Worm (Caenorhabditis elegans) whole organism, L3 larva: ENCODE data around the gene srdh-1.

Experiments used
- ZK546.5 ChIP-seq: sonication (generic microtip); optimal IDR thresholded peaks from 2 replicates; lab custom pipeline; 2017; ENCODE audit warnings: missing biosample characterization, missing genetic modification characterization
- aly-2 ChIP-seq: fragments of 150-350 bp; optimal IDR thresholded peaks from 2 replicates; lab custom pipeline; 2014; ENCODE audit warnings: missing biosample characterization, missing genetic modification characterization
- ceh-16 ChIP-seq: sonication (generic microtip); optimal IDR thresholded peaks from 2 replicates; lab custom pipeline; 2017; ENCODE audit warnings: missing biosample characterization, missing genetic modification characterization
- ceh-82 ChIP-seq: fragments of 150-350 bp; optimal IDR thresholded peaks from 2 replicates; lab custom pipeline; 2014; ENCODE audit warnings: missing biosample characterization, missing genetic modification characterization
- ceh-9 ChIP-seq: sonication (generic microtip); optimal IDR thresholded peaks from 2 replicates; lab custom pipeline; 2018; ENCODE audit warnings: missing biosample characterization, missing genetic modification characterization
- daf-12 ChIP-seq: fragments of 150-350 bp; optimal IDR thresholded peaks from 2 replicates; lab custom pipeline; 2014; ENCODE audit warnings: missing biosample characterization, missing genetic modification reagents, missing genetic modification characterization
- egl-27 ChIP-seq: sonication (generic microtip); optimal IDR thresholded peaks from 4 replicates; lab custom pipeline; 2017; ENCODE audit warnings: missing biosample characterization, missing genetic modification reagents, missing genetic modification characterization
- elt-1 ChIP-seq: fragments of 150-350 bp; optimal IDR thresholded peaks from 2 replicates; lab custom pipeline; 2014; ENCODE audit warnings: missing biosample characterization, missing genetic modification characterization
- elt-2 ChIP-seq: sonication (generic microtip); optimal IDR thresholded peaks from 2 replicates; lab custom pipeline; 2016; ENCODE audit warnings: missing genetic modification reagents, mild to moderate bottlenecking, missing genetic modification characterization, missing compliant biosample characterization
- eor-1 ChIP-seq, 2 experiments: fragments of 150-350 bp; optimal IDR thresholded peaks; 2 replicates each; lab custom pipeline; 2014 to 2018; ENCODE audit warnings: missing biosample characterization in 2 of 2, missing genetic modification characterization in 2 of 2
- hmg-11 ChIP-seq: sonication (generic microtip); optimal IDR thresholded peaks from 2 replicates; lab custom pipeline; 2016; ENCODE audit warnings: missing genetic modification characterization, missing compliant biosample characterization
- jun-1 ChIP-seq: fragments of 150-350 bp; optimal IDR thresholded peaks from 2 replicates; lab custom pipeline; 2014; ENCODE audit warnings: missing biosample characterization, missing genetic modification reagents, missing genetic modification characterization
- lin-15B ChIP-seq: fragments of 150-350 bp; optimal IDR thresholded peaks from 2 replicates; lab custom pipeline; 2014; ENCODE audit warnings: missing biosample characterization, missing genetic modification characterization
- lin-39 ChIP-seq: fragments of 150-350 bp; optimal IDR thresholded peaks from 2 replicates; lab custom pipeline; 2018; ENCODE audit warnings: missing biosample characterization, missing genetic modification reagents, missing genetic modification characterization
- lsy-12 ChIP-seq: sonication (generic microtip); optimal IDR thresholded peaks from 2 replicates; lab custom pipeline; 2016; ENCODE audit warnings: mild to moderate bottlenecking, missing genetic modification characterization, missing compliant biosample characterization
- mdl-1 ChIP-seq: fragments of 150-350 bp; optimal IDR thresholded peaks from 2 replicates; lab custom pipeline; 2014; ENCODE audit warnings: missing biosample characterization, missing genetic modification characterization
- nfya-1 ChIP-seq: sonication (generic microtip); optimal IDR thresholded peaks from 2 replicates; lab custom pipeline; 2017; ENCODE audit warnings: missing genetic modification characterization, mild to moderate bottlenecking, missing compliant biosample characterization, antibody characterized with exemption, moderate library complexity; ENCODE audit not compliant: insufficient read depth
- nhr-23 ChIP-seq: fragments of 150-350 bp; optimal IDR thresholded peaks from 2 replicates; lab custom pipeline; 2014; ENCODE audit warnings: missing biosample characterization, missing genetic modification reagents, missing genetic modification characterization
- nhr-237 ChIP-seq: fragments of 150-350 bp; optimal IDR thresholded peaks from 2 replicates; lab custom pipeline; 2014; ENCODE audit warnings: missing biosample characterization, missing genetic modification characterization
- nhr-25 ChIP-seq: sonication (generic microtip); optimal IDR thresholded peaks from 2 replicates; lab custom pipeline; 2017; ENCODE audit warnings: missing biosample characterization, missing genetic modification characterization
- nhr-28 ChIP-seq: fragments of 150-350 bp; optimal IDR thresholded peaks from 2 replicates; lab custom pipeline; 2014; ENCODE audit warnings: missing biosample characterization, missing genetic modification characterization
- nhr-43 ChIP-seq: sonication (generic microtip); optimal IDR thresholded peaks from 2 replicates; lab custom pipeline; 2016; ENCODE audit warnings: mild to moderate bottlenecking, missing genetic modification characterization, missing compliant biosample characterization; ENCODE audit not compliant: poor library complexity, severe bottlenecking
- nhr-67 ChIP-seq: fragments of 150-350 bp; optimal IDR thresholded peaks from 2 replicates; lab custom pipeline; 2014; ENCODE audit warnings: missing biosample characterization, missing genetic modification characterization
- nhr-77 ChIP-seq: fragments of 150-350 bp; optimal IDR thresholded peaks from 2 replicates; lab custom pipeline; 2014; ENCODE audit warnings: missing biosample characterization, missing genetic modification characterization
- pha-4 ChIP-seq: fragments of 150-350 bp; optimal IDR thresholded peaks from 2 replicates; lab custom pipeline; 2014; ENCODE audit warnings: missing biosample characterization, missing genetic modification reagents, missing genetic modification characterization
- pqm-1 ChIP-seq: fragments of 150-350 bp; optimal IDR thresholded peaks from 2 replicates; lab custom pipeline; 2017; ENCODE audit warnings: missing biosample characterization, missing genetic modification characterization, inconsistent platforms
- sea-2 ChIP-seq: fragments of 150-350 bp; sonication (generic microtip); optimal IDR thresholded peaks from 4 replicates; lab custom pipeline; 2014; ENCODE audit warnings: missing biosample characterization, missing genetic modification reagents, missing genetic modification characterization
- skn-1 ChIP-seq: fragments of 150-350 bp; optimal IDR thresholded peaks from 2 replicates; lab custom pipeline; 2014; ENCODE audit warnings: missing biosample characterization, missing genetic modification characterization
- snpc-4 ChIP-seq: fragments of 150-350 bp; optimal IDR thresholded peaks from 2 replicates; lab custom pipeline; 2014; ENCODE audit warnings: missing biosample characterization, missing genetic modification characterization
- tbx-2 ChIP-seq: sonication (generic microtip); optimal IDR thresholded peaks from 2 replicates; lab custom pipeline; 2016; ENCODE audit warnings: mild to moderate bottlenecking, missing genetic modification characterization, missing compliant biosample characterization
- unc-39 ChIP-seq: sonication (generic microtip); optimal IDR thresholded peaks from 4 replicates; lab custom pipeline; 2017; ENCODE audit warnings: missing biosample characterization, missing genetic modification characterization
- zag-1 ChIP-seq: fragments of 150-350 bp; optimal IDR thresholded peaks from 2 replicates; lab custom pipeline; 2014; ENCODE audit warnings: missing biosample characterization, missing genetic modification characterization
- ztf-11 ChIP-seq: fragments of 150-350 bp; optimal IDR thresholded peaks from 2 replicates; lab custom pipeline; 2014; ENCODE audit warnings: missing biosample characterization, missing genetic modification characterization

srdh-1 gene

DNA sequence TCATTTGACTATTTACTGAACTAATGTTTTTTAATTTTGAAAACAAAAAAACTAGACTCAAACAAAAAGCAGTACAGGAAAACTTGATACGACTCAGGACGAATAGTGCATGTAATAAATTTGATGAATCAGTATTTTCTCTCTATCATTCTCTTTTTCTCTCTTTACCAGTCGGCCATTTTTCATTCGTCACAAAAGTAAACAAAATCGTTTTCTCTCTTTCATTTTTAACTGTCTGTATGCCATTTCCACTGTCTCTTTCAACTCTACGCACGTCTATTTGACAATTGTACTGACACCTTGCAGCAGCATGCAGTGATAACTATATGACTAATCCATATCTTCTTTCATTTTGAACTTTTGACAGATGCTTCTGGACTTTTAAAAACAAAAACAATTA is 15.7 kb upstream of the srdh-1 start, which contains the start of the genes F35C11.2 and F35C11.4:
Gene F35C11.2 (minus strand): TSS at position 90 of the 400 bp plus-strand sequence.
Gene F35C11.4 (plus strand): TSS at position 260 of the 400 bp plus-strand sequence.
- TF ChIP-seq elt-2 (tag; lab: Kevin White, UChicago) = peak; percentile 75
- TF ChIP-seq pha-4 (tag; lab: Kevin White, UChicago) = peak; percentile 85
- no peak for TF ChIP-seq unc-39 (tag; lab: Kevin White, UChicago)
- TF ChIP-seq pqm-1 (tag; lab: Kevin White, UChicago) = peak; percentile 86
- peak; percentile 5 for TF ChIP-seq jun-1 (tag; lab: Kevin White, UChicago)
- no peak for TF ChIP-seq eor-1 (tag; optimal IDR thresholded peaks at IDR 0.05; lab: Kevin White, UChicago)
- no peak for TF ChIP-seq tbx-2 (tag; lab: Kevin White, UChicago)
- TF ChIP-seq daf-12 (tag; lab: Kevin White, UChicago) = no peak

DNA sequence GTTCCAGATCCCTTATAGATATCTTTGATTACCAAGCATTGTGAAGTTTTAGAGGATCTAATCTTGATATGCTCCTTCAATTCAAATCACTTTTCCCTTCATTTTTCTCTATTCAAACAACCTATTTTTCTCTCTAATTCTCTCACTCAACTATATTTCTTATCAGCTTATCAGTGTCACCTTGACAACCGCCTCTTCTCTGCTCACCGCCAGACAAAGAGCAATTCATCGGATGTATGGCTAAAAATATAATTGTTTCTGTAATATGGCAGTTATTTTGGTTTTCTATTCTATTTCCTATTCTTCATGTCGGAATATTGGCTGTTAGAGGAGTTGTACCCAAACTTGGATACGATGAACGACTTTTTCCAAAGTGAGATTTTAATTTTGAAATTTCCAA is 14.8 kb upstream of the srdh-1 start:
- no peak for TF ChIP-seq sea-2 (GFP tag; lab: Kevin White, UChicago)
- peak; percentile 53 for TF ChIP-seq elt-2 (tag; lab: Kevin White, UChicago)

DNA sequence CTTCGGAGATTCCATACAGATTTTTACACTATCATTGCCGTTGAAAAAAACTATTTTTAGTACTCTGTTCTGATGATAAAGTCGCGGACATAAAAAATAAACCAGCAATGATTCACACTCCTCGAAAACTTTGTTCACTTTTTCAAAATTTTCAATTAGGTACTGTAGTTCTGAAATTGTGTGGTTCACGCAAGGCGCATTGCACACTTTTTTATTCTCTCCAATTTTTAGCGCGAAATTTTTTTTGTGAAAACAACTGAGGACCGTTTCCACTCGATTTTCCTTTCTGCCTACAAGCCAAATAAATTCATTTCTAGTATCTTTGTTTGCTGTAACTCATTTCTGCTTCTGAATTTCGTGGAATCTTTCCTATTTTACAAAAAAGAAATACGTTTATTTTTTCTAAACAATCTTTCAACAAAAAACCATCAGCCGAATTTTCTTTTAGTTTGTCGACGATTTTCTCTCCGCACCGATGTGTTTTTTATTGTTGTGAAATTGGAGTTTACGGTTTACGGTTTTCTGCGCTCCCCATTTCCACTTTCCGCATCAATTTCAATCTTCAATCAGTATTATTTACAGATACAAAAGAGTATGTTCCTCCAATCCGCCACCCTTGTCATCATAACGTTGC is 11.2 kb upstream of the srdh-1 start, which contains the start of gene F35C11.5:
Gene F35C11.5 (plus strand): TSS at position 584 of the 634 bp plus-strand sequence.
- TF ChIP-seq nhr-23 (no peak), ceh-82 (tag; lab: Kevin White, UChicago) (no peak), mdl-1 (tag; lab: Kevin White, UChicago) (no peak), nhr-25 (tag; lab: Kevin White, UChicago) (no peak), elt-1 (no peak), eor-1 (tag; optimal IDR thresholded peaks at IDR 0.05; lab: Kevin White, UChicago) (no peak), ZK546.5 (tag; lab: Kevin White, UChicago) (no peak), elt-2 (tag; lab: Kevin White, UChicago) (no peak), nhr-67 (tag; lab: Kevin White, UChicago) (no peak), egl-27 (no peak), lin-15B (no peak), nfya-1 (tag; lab: Kevin White, UChicago) (no peak), ceh-16 (no peak), nhr-43 (no peak), ztf-11 (tag; lab: Kevin White, UChicago) (no peak), aly-2 (tag; lab: Kevin White, UChicago) (no peak), nhr-77 (no peak)

DNA sequence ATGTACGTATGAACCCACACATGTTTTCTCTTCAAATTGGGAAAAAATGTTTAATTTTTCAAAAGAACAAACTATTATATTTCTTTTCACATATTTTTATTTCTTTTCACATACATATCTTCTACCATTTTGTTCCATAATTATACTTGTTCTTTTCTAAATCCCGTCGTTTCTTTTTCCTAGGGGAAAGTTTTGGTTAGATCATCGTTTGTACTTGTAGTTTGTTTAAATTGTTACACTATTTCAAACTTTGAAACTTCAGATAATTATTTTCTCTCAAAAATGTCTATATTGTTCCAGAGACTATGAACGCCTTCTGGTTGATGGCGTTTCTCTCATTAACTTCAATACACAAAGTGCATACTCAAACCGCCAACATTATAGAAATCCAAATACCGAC is 8.4 kb upstream of the srdh-1 start, which contains the start of gene F35C11.7:
Gene F35C11.7 (plus strand): TSS at position 301 of the 400 bp plus-strand sequence.
- TF ChIP-seq nhr-77 (no peak), elt-1 (no peak)

DNA sequence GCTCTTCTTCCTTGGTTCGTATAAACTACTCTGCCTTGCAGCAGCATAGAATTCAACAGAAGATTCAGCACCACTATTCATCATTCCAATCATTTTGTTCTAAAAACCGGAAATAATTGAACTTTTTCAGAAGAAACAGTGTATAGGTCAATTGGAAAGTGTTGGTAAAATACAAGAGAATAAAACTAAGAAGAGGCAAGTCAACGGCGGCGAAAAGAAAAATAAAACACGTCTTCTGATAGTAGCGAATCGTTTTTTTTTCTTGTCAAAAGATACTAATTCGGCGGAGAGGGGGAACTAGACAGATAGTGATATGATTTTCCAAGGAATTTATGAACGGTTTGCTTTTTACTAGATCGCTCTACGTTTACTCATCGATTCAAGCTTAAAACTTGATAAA is 5.4 kb upstream of the srdh-1 start, which contains the start of gene F35C11.6:
Gene F35C11.6 (minus strand): TSS at position 101 of the 400 bp plus-strand sequence.
- TF ChIP-seq snpc-4 (no peak), hmg-11 (tag; lab: Kevin White, UChicago) (no peak), nhr-67 (tag; lab: Kevin White, UChicago) (no peak), ceh-16 (no peak), lin-39 (tag; lab: Kevin White, UChicago) (no peak), unc-39 (tag; lab: Kevin White, UChicago) (no peak), jun-1 (tag; lab: Kevin White, UChicago) (no peak), skn-1 (tag; lab: Kevin White, UChicago) (no peak)

DNA sequence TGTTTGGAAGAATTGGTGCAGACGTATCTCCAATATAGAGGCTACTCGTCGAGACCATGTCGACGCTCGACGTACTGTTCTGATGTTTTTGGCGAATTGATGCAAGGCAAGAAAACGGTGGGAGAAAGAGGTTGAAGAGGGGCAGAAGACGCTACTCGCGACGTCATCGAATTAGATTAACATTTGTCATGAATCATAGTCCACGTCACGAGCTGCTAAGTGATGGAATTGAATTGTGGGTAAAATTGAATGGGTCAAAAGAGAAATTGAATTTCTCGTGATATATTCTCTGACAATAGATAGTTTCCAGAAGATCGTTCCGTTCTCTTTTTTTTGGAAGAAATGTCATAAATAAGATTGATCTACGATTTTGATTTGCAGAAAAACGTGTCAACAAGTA is 4.8 kb upstream of the srdh-1 start:
- TF ChIP-seq lsy-12 (tag; lab: Kevin White, UChicago) (no peak), ceh-9 (tag; lab: Kevin White, UChicago) (no peak), nhr-23 (peak; percentile 33), nhr-28 (tag; lab: Kevin White, UChicago) (no peak), nhr-237 (tag; lab: Kevin White, UChicago) (no peak), lin-15B (no peak), nhr-25 (tag; lab: Kevin White, UChicago) (peak; percentile 26), aly-2 (tag; lab: Kevin White, UChicago) (no peak), ceh-16 (no peak), zag-1 (no peak)
